Worm (Caenorhabditis elegans) whole organism, early embryonic: ENCODE data around the gene F46H5.11.
A peak's percentile ranks its signal among the peaks of the same experiment; 100 is the strongest.

Experiments used
- B0310.2 ChIP-seq: sonication (generic microtip); optimal IDR thresholded peaks from 2 replicates; lab custom pipeline; 2016; ENCODE audit warnings: mild to moderate bottlenecking, missing genetic modification characterization, missing compliant biosample characterization
- F13C5.2 ChIP-seq: sonication (generic microtip); optimal IDR thresholded peaks from 2 replicates; lab custom pipeline; 2017; ENCODE audit warnings: mild to moderate bottlenecking, missing genetic modification characterization, inconsistent platforms, missing compliant biosample characterization
- aly-1 ChIP-seq: sonication (generic microtip); optimal IDR thresholded peaks from 2 replicates; lab custom pipeline; 2016; ENCODE audit warnings: missing genetic modification characterization, missing compliant biosample characterization
- ama-1 ChIP-seq: fragments of 150-350 bp; optimal IDR thresholded peaks from 2 replicates; lab custom pipeline; 2014
- ceh-13 ChIP-seq: fragments of 200-800 bp; sonication (Bioruptor generic); optimal IDR thresholded peaks from 2 replicates; lab custom pipeline; 2018; ENCODE audit warnings: mild to moderate bottlenecking, missing genetic modification characterization, missing compliant biosample characterization
- ceh-36 ChIP-seq: sonication (generic microtip); optimal IDR thresholded peaks from 2 replicates; lab custom pipeline; 2016; ENCODE audit warnings: missing genetic modification characterization, inconsistent platforms, missing compliant biosample characterization
- ets-7 ChIP-seq: sonication (generic microtip); optimal IDR thresholded peaks from 2 replicates; lab custom pipeline; 2016; ENCODE audit warnings: missing genotype, missing genetic modification characterization, missing compliant biosample characterization
- flt-1 ChIP-seq: fragments of 200-800 bp; sonication (Bioruptor generic); IDR thresholded peaks from 2 replicates; pipeline ENCODE4 v1.3.6; 2022; ENCODE audit warnings: missing genetic modification characterization, missing compliant biosample characterization
- hmbx-1 ChIP-seq: sonication (generic microtip); optimal IDR thresholded peaks from 2 replicates; lab custom pipeline; 2016; ENCODE audit warnings: mild to moderate bottlenecking, missing genetic modification characterization, missing compliant biosample characterization
- hmg-4 ChIP-seq: fragments of 200-800 bp; sonication (Bioruptor generic); optimal IDR thresholded peaks from 2 replicates; lab custom pipeline; 2018; ENCODE audit warnings: mild to moderate bottlenecking, missing genetic modification characterization, missing compliant biosample characterization
- hnd-1 ChIP-seq: sonication (generic microtip); optimal IDR thresholded peaks from 2 replicates; lab custom pipeline; 2016; ENCODE audit warnings: missing genetic modification characterization, missing compliant biosample characterization
- pes-1 ChIP-seq: fragments of 200-800 bp; sonication (Bioruptor generic); IDR thresholded peaks from 2 replicates; pipeline ENCODE4 v1.3.6; 2022; ENCODE audit warnings: missing genetic modification reagents, missing genetic modification characterization, missing compliant biosample characterization
- scrt-1 ChIP-seq: fragments of 200-800 bp; sonication (Bioruptor generic); IDR thresholded peaks from 2 replicates; pipeline ENCODE4 v1.3.6; 2022; ENCODE audit warnings: missing genetic modification characterization, missing compliant biosample characterization
- sea-1 ChIP-seq: fragments of 200-800 bp; sonication (Bioruptor generic); conservative IDR thresholded peaks from 2 replicates; pipeline ENCODE4 v1.3.6; 2022; ENCODE audit warnings: missing genetic modification characterization, missing compliant biosample characterization
- tbx-11 ChIP-seq: fragments of 200-800 bp; sonication (Bioruptor generic); IDR thresholded peaks from 2 replicates; pipeline ENCODE4 v1.3.6; 2022; ENCODE audit warnings: missing genetic modification characterization, missing compliant biosample characterization
- tbx-37 ChIP-seq: fragments of 200-800 bp; sonication (Bioruptor generic); conservative IDR thresholded peaks from 2 replicates; pipeline ENCODE4 v1.3.6; 2022; ENCODE audit warnings: missing genetic modification reagents, missing genetic modification characterization, missing compliant biosample characterization
- tra-4 ChIP-seq: sonication (generic microtip); optimal IDR thresholded peaks from 2 replicates; lab custom pipeline; 2017; ENCODE audit warnings: missing genetic modification characterization, missing compliant biosample characterization

Gene F46H5.11

ce11 chrX:7233127-7234073 is 38.5 kb downstream of the F46H5.11 start:
- TF ChIP-seq B0310.2 (tag; lab: Kevin White, UChicago) (no peak), hnd-1 (no peak), hmbx-1 (no peak), hmg-4 (GFP tag; lab: Kevin White, UChicago) (no peak), ceh-36 (tag; lab: Kevin White, UChicago) (no peak), tbx-11 (no peak)

DNA sequence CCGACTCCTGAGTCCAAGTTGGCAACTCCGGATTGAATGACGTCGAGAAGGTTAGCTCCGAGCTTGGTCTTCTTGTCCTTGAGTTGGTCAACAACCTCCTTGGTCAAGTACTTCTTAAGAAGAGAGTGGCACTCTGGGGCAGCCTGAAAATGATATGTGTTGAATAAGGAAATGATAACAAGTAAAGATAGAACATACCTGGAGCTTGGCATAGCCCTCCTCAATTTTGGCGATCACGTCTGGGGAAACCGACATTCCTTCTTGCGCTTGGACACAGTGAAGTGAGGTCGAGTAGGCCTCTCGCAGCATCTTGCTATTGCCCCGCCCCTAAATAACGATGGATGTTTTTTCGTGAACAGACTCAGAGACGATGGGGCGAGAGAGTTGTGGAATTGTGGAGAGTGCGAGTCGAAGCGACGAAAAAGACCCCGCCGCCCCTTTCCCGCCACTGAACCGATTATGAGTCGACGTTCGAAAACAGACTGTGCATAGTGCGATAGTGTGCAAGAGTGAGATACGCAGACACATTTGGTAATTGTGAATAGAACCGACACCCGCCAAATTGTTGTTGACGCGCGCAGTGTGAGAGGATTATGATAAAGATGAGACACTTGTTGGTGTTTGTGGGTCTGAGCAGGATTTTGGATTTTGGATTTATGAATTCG is 39.6 kb downstream of the F46H5.11 start:
- TF ChIP-seq ceh-36 (tag; lab: Kevin White, UChicago) (peak; percentile 20), hmbx-1 (no peak), F13C5.2 (tag; lab: Kevin White, UChicago) (no peak), pes-1 (GFP tag; lab: Robert Waterston, UW) (no peak), sea-1 (no peak)

DNA sequence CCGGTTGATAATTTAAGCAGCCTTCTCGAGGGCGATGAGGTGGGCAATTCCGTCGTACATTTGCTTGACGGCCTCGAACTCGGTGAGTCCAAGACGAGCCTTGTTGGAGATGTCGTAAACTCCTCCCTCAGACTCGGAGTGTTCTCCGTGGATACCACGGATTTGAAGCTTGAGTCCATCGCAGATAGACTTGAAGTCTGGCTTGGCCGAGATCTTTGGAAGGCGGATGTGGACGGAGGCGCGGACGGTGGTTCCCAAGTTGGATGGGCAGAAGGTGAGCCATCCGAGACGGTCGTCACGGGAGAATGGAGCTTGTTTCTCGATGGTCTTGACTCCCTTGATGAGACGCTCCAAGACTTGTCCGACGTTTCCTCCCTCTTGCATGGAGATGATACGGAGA is 41.0 kb downstream of the F46H5.11 start:
- no peak for TF ChIP-seq hmg-4 (GFP tag; lab: Kevin White, UChicago)
- no peak for TF ChIP-seq ama-1 (lab: Kevin White, UChicago)
- no peak for TF ChIP-seq tbx-37
- no peak for TF ChIP-seq scrt-1 (GFP tag; lab: Robert Waterston, UW)
- TF ChIP-seq sea-1 = no peak
- no peak for TF ChIP-seq hnd-1

ce11 chrX:7230321-7230720 is 41.5 kb downstream of the F46H5.11 start:
- TF ChIP-seq scrt-1 (GFP tag; lab: Robert Waterston, UW) (no peak), ama-1 (lab: Kevin White, UChicago) (no peak), flt-1 (GFP tag; lab: Robert Waterston, UW) (no peak), hmbx-1 (no peak), tra-4 (tag; lab: Kevin White, UChicago) (no peak), aly-1 (tag; lab: Kevin White, UChicago) (no peak), ceh-36 (tag; lab: Kevin White, UChicago) (no peak), ets-7 (tag; lab: Kevin White, UChicago) (no peak), tbx-11 (no peak), hnd-1 (no peak), F13C5.2 (tag; lab: Kevin White, UChicago) (no peak), pes-1 (GFP tag; lab: Robert Waterston, UW) (no peak)

- no peak for TF ChIP-seq sea-1
- no peak for TF ChIP-seq ama-1 (lab: Kevin White, UChicago)
- no peak for TF ChIP-seq ceh-13 (GFP tag; lab: Kevin White, UChicago)
- TF ChIP-seq ets-7 (tag; lab: Kevin White, UChicago) = no peak
- TF ChIP-seq scrt-1 (GFP tag; lab: Robert Waterston, UW) = no peak
- TF ChIP-seq hnd-1 = no peak
- no peak for TF ChIP-seq tbx-11
Observed at ce11 chrX:7229357-7229756, 42.5 kb downstream of the F46H5.11 start.

DNA sequence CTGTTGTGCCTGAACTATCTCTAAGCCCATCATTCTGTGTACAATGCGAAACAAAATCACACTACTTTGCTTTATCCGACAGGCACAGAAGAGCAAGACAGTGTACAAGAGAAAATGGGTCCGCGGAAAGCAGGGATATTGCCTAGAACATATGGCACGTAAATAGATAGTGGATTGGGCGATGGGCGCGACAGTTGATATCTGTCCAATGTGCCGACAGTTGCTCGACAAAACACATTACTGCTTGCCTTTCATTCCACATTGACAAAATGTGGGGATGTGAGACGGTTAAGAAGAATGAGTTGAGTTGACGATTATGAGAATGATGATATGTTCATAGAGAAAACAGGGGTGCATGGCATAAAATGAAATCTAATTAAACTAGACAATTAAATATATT is 46.8 kb downstream of the F46H5.11 start:
- no peak for TF ChIP-seq ceh-36 (tag; lab: Kevin White, UChicago)
- TF ChIP-seq ceh-13 (GFP tag; lab: Kevin White, UChicago) = no peak
- TF ChIP-seq hmg-4 (GFP tag; lab: Kevin White, UChicago) = no peak
- TF ChIP-seq hnd-1 = no peak
- TF ChIP-seq pes-1 (GFP tag; lab: Robert Waterston, UW) = no peak
- no peak for TF ChIP-seq B0310.2 (tag; lab: Kevin White, UChicago)
- no peak for TF ChIP-seq hmbx-1
- TF ChIP-seq tbx-11 = no peak
- TF ChIP-seq flt-1 (GFP tag; lab: Robert Waterston, UW) = no peak
- no peak for TF ChIP-seq scrt-1 (GFP tag; lab: Robert Waterston, UW)
- TF ChIP-seq ama-1 (lab: Kevin White, UChicago) = no peak
- no peak for TF ChIP-seq tra-4 (tag; lab: Kevin White, UChicago)
- no peak for TF ChIP-seq sea-1
- no peak for TF ChIP-seq aly-1 (tag; lab: Kevin White, UChicago)
- no peak for TF ChIP-seq F13C5.2 (tag; lab: Kevin White, UChicago)
- no peak for TF ChIP-seq tbx-37
- TF ChIP-seq ets-7 (tag; lab: Kevin White, UChicago) = no peak

- TF ChIP-seq hmbx-1 (no peak), pes-1 (GFP tag; lab: Robert Waterston, UW) (peak; percentile 29; the same call in 1 of the 2 replicates)
Observed at ce11 chrX:7224510-7224909, 47.4 kb downstream of the F46H5.11 start.

DNA sequence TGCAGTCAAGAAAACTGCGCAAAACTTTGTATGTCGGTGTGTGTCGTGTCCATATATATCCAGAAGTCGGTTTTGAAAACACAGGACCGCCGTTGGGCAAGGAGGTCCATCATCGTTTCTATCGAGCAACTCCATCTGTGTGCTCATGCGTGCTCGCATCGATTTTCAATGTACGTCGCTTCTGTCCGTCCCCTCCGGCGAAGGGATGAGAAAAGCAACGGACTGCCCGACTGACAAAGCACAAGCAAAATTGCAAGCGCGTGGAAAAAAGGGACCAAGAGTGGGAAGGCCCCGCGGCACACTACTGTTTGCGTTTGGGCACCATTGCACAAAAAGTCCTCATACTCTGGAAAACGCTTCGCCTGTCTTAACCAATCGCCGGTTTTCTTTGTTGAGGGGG is 49.5 kb downstream of the F46H5.11 start:
- TF ChIP-seq tra-4 (tag; lab: Kevin White, UChicago) (no peak), tbx-37 (no peak), hnd-1 (no peak), B0310.2 (tag; lab: Kevin White, UChicago) (no peak), aly-1 (tag; lab: Kevin White, UChicago) (no peak), ceh-36 (tag; lab: Kevin White, UChicago) (peak; percentile 34), hmg-4 (GFP tag; lab: Kevin White, UChicago) (no peak), tbx-11 (no peak), sea-1 (0 out of 2 replicates have a peak, but pooled peaks have one; percentile 20), F13C5.2 (tag; lab: Kevin White, UChicago) (no peak)
